Fruit fly (Drosophila melanogaster): Measurements from ENCODE around the gene CG4887.
A peak's percentile ranks its signal among the peaks of the same experiment; 100 is the strongest.

Gene CG4887

dm6 chr2L:1213587-1213986 is 40.8 kb downstream of the CG4887 start (continued):
- TF ChIP-seq ash1 (GFP tag; optimal IDR thresholded peaks at IDR 0.05) (no peak), ase (GFP tag; IDR thresholded peaks at IDR 0.05) (no peak), lilli (GFP tag; optimal IDR thresholded peaks at IDR 0.05) (no peak), Atf-2 (GFP tag; optimal IDR thresholded peaks at IDR 0.05) (peak; percentile 6), ATbp (GFP tag; optimal IDR thresholded peaks at IDR 0.05) (peak; percentile 44), CG14667 (GFP tag; IDR thresholded peaks at IDR 0.05) (no peak), CG17359 (tag; optimal IDR thresholded peaks at IDR 0.05) (peak; percentile 38), CG1603 (tag; optimal IDR thresholded peaks at IDR 0.05) (peak; percentile 43), wek (GFP tag; optimal IDR thresholded peaks at IDR 0.05) (no peak), Eip74EF (GFP tag; optimal IDR thresholded peaks at IDR 0.05) (no peak), Camta (GFP tag; optimal IDR thresholded peaks at IDR 0.05) (no peak), Dll (GFP tag; IDR thresholded peaks at IDR 0.05; ENCODE audit: partially characterized antibody) (no peak), vvl (GFP tag; IDR thresholded peaks at IDR 0.05) (no peak), Optix (GFP tag; IDR thresholded peaks at IDR 0.05) (no peak), Ets65A (GFP tag) (peak; percentile 84), CG4360 (GFP tag; IDR thresholded peaks at IDR 0.05) (no peak), Ada2b (GFP tag; IDR thresholded peaks at IDR 0.05) (no peak), pb (GFP tag; optimal IDR thresholded peaks at IDR 0.05) (no peak), ham (GFP tag; IDR thresholded peaks at IDR 0.05) (no peak), gcm2 (GFP tag; optimal IDR thresholded peaks at IDR 0.05) (no peak), CG10274 (GFP tag; optimal IDR thresholded peaks at IDR 0.05) (no peak), toy (GFP tag; IDR thresholded peaks at IDR 0.05) (no peak), Side (GFP tag; optimal IDR thresholded peaks at IDR 0.05) (no peak), ind (GFP tag; optimal IDR thresholded peaks at IDR 0.05) (peak; percentile 33), prd (optimal IDR thresholded peaks at IDR 0.05) (no peak), prd (GFP tag; IDR thresholded peaks at IDR 0.05) (0 out of 3 replicates have a peak, but pooled peaks have one; percentile 38), stc (GFP tag; IDR thresholded peaks at IDR 0.05) (no peak), CG8924 (tag; optimal IDR thresholded peaks at IDR 0.05) (no peak), Xbp1 (GFP tag; optimal IDR thresholded peaks at IDR 0.05) (peak; percentile 40), ara (GFP tag; IDR thresholded peaks at IDR 0.05) (peak; percentile 30; the same call in 1 of the 2 replicates), scrt (GFP tag; optimal IDR thresholded peaks at IDR 0.05) (no peak), Nf-YC (tag; optimal IDR thresholded peaks at IDR 0.05) (peak; percentile 15), Jarid2 (GFP tag; optimal IDR thresholded peaks at IDR 0.05) (no peak), zf30C (GFP tag; optimal IDR thresholded peaks at IDR 0.05) (no peak), CG12769 (tag; optimal IDR thresholded peaks at IDR 0.05) (no peak), Fer3 (tag; optimal IDR thresholded peaks at IDR 0.05) (no peak), tna (GFP tag; IDR thresholded peaks at IDR 0.05; ENCODE audit: partially characterized antibody) (no peak), C15 (GFP tag; IDR thresholded peaks at IDR 0.05) (0 out of 3 replicates have a peak, but pooled peaks have one; percentile 12), CG4424 (GFP tag; optimal IDR thresholded peaks at IDR 0.05) (peak; percentile 16), dimm (GFP tag; IDR thresholded peaks at IDR 0.05) (no peak), gce (GFP tag; IDR thresholded peaks at IDR 0.05) (no peak), CG7745 (tag; optimal IDR thresholded peaks at IDR 0.05) (no peak), hb (GFP tag; IDR thresholded peaks at IDR 0.05; ENCODE audit: partially characterized antibody) (no peak), CG31441 (GFP tag; IDR thresholded peaks at IDR 0.05) (no peak), her (GFP tag; optimal IDR thresholded peaks at IDR 0.05) (no peak), phol (tag; optimal IDR thresholded peaks at IDR 0.05) (peak; percentile 27), CG15479 (GFP tag; optimal IDR thresholded peaks at IDR 0.05) (no peak), Xrp1 (GFP tag; IDR thresholded peaks at IDR 0.05) (0 out of 2 replicates have a peak, but pooled peaks have one; percentile 15), Aef1 (GFP tag; IDR thresholded peaks at IDR 0.05) (no peak), Hr78 (GFP tag; optimal IDR thresholded peaks at IDR 0.05) (no peak), CG16815 (GFP tag; optimal IDR thresholded peaks at IDR 0.05) (no peak), gsb-n (tag; optimal IDR thresholded peaks at IDR 0.05) (no peak)
